Worm (Caenorhabditis elegans) whole organism, mixed stage, embryonic: ENCODE data around the gene C06A6.4.

ENCODE experiments used
- ceh-83 ChIP-seq: fragments of 200-800 bp; sonication (Bioruptor generic); optimal IDR thresholded peaks from 2 replicates; lab custom pipeline; 2018; ENCODE audit warnings: mild to moderate bottlenecking, missing genetic modification characterization, missing compliant biosample characterization
- ces-1 ChIP-seq: fragments of 150-350 bp; optimal IDR thresholded peaks from 2 replicates; lab custom pipeline; 2014; ENCODE audit warnings: missing biosample characterization, missing genetic modification reagents, missing genetic modification characterization
- nhr-76 ChIP-seq: sonication (generic microtip); optimal IDR thresholded peaks from 2 replicates; lab custom pipeline; 2017; ENCODE audit warnings: missing biosample characterization, missing genetic modification characterization
- unc-39 ChIP-seq: fragments of 150-350 bp; optimal IDR thresholded peaks from 2 replicates; lab custom pipeline; 2014; ENCODE audit warnings: missing biosample characterization, missing genetic modification characterization
- unc-62 ChIP-seq: fragments of 150-350 bp; optimal IDR thresholded peaks from 2 replicates; lab custom pipeline; 2014; ENCODE audit warnings: missing biosample characterization, missing genetic modification reagents, missing genetic modification characterization

- TF ChIP-seq ces-1 (GFP tag; lab: Kevin White, UChicago) (peak; percentile 8), unc-62 (GFP tag; lab: Kevin White, UChicago) (no peak), unc-39 (no peak), nhr-76 (tag; lab: Kevin White, UChicago) (no peak), ceh-83 (GFP tag; lab: Kevin White, UChicago) (no peak)
Measured at ce11 chrIV:7830151-7830550, 1.1 kb upstream of the C06A6.4 start, which contains the start of gene mvb-12.
